Worm (Caenorhabditis elegans) whole organism, L3 larva: ENCODE data around the gene T21E8.5.

Experiments
- R02D3.7 ChIP-seq: fragments of 150-350 bp; optimal IDR thresholded peaks from 2 replicates; lab custom pipeline; 2014; ENCODE audit warnings: missing biosample characterization, missing genetic modification characterization
- ZK546.5 ChIP-seq: sonication (generic microtip); optimal IDR thresholded peaks from 2 replicates; lab custom pipeline; 2017; ENCODE audit warnings: missing biosample characterization, missing genetic modification characterization
- aly-2 ChIP-seq: fragments of 150-350 bp; optimal IDR thresholded peaks from 2 replicates; lab custom pipeline; 2014; ENCODE audit warnings: missing biosample characterization, missing genetic modification characterization
- ceh-16 ChIP-seq: sonication (generic microtip); optimal IDR thresholded peaks from 2 replicates; lab custom pipeline; 2017; ENCODE audit warnings: missing biosample characterization, missing genetic modification characterization
- ceh-82 ChIP-seq: fragments of 150-350 bp; optimal IDR thresholded peaks from 2 replicates; lab custom pipeline; 2014; ENCODE audit warnings: missing biosample characterization, missing genetic modification characterization
- ceh-9 ChIP-seq: sonication (generic microtip); optimal IDR thresholded peaks from 2 replicates; lab custom pipeline; 2018; ENCODE audit warnings: missing biosample characterization, missing genetic modification characterization
- daf-12 ChIP-seq: fragments of 150-350 bp; optimal IDR thresholded peaks from 2 replicates; lab custom pipeline; 2014; ENCODE audit warnings: missing biosample characterization, missing genetic modification reagents, missing genetic modification characterization
- egl-27 ChIP-seq: sonication (generic microtip); optimal IDR thresholded peaks from 4 replicates; lab custom pipeline; 2017; ENCODE audit warnings: missing biosample characterization, missing genetic modification reagents, missing genetic modification characterization
- egl-5 ChIP-seq: fragments of 150-350 bp; optimal IDR thresholded peaks from 2 replicates; lab custom pipeline; 2017; ENCODE audit warnings: missing biosample characterization, missing genetic modification reagents, missing genetic modification characterization, inconsistent platforms
- elt-1 ChIP-seq: fragments of 150-350 bp; optimal IDR thresholded peaks from 2 replicates; lab custom pipeline; 2014; ENCODE audit warnings: missing biosample characterization, missing genetic modification characterization
- elt-2 ChIP-seq: sonication (generic microtip); optimal IDR thresholded peaks from 2 replicates; lab custom pipeline; 2016; ENCODE audit warnings: missing genetic modification reagents, mild to moderate bottlenecking, missing genetic modification characterization, missing compliant biosample characterization
- fkh-10 ChIP-seq: sonication (generic microtip); optimal IDR thresholded peaks from 2 replicates; lab custom pipeline; 2017; ENCODE audit warnings: missing biosample characterization, missing genetic modification reagents, missing genetic modification characterization
- fkh-2 ChIP-seq: fragments of 150-350 bp; optimal IDR thresholded peaks from 2 replicates; lab custom pipeline; 2014; ENCODE audit warnings: missing biosample characterization, missing genetic modification reagents, missing genetic modification characterization
- fos-1 ChIP-seq: fragments of 150-350 bp; optimal IDR thresholded peaks from 2 replicates; lab custom pipeline; 2014; ENCODE audit warnings: missing biosample characterization, missing genetic modification characterization
- hmg-11 ChIP-seq: sonication (generic microtip); optimal IDR thresholded peaks from 2 replicates; lab custom pipeline; 2016; ENCODE audit warnings: missing genetic modification characterization, missing compliant biosample characterization
- lin-15B ChIP-seq: fragments of 150-350 bp; optimal IDR thresholded peaks from 2 replicates; lab custom pipeline; 2014; ENCODE audit warnings: missing biosample characterization, missing genetic modification characterization
- lin-39 ChIP-seq: fragments of 150-350 bp; optimal IDR thresholded peaks from 2 replicates; lab custom pipeline; 2018; ENCODE audit warnings: missing biosample characterization, missing genetic modification reagents, missing genetic modification characterization
- lsy-12 ChIP-seq: sonication (generic microtip); optimal IDR thresholded peaks from 2 replicates; lab custom pipeline; 2016; ENCODE audit warnings: mild to moderate bottlenecking, missing genetic modification characterization, missing compliant biosample characterization
- mdl-1 ChIP-seq: fragments of 150-350 bp; optimal IDR thresholded peaks from 2 replicates; lab custom pipeline; 2014; ENCODE audit warnings: missing biosample characterization, missing genetic modification characterization
- mml-1 ChIP-seq: fragments of 150-350 bp; sonication (generic microtip); optimal IDR thresholded peaks from 3 replicates; lab custom pipeline; 2014; ENCODE audit warnings: missing biosample characterization, missing genetic modification characterization
- nfya-1 ChIP-seq: sonication (generic microtip); optimal IDR thresholded peaks from 2 replicates; lab custom pipeline; 2017; ENCODE audit warnings: missing genetic modification characterization, mild to moderate bottlenecking, missing compliant biosample characterization, antibody characterized with exemption, moderate library complexity; ENCODE audit not compliant: insufficient read depth
- nhr-11 ChIP-seq: fragments of 150-350 bp; optimal IDR thresholded peaks from 2 replicates; lab custom pipeline; 2014; ENCODE audit warnings: missing biosample characterization, missing genetic modification characterization
- nhr-12 ChIP-seq: fragments of 150-350 bp; optimal IDR thresholded peaks from 2 replicates; lab custom pipeline; 2014; ENCODE audit warnings: missing biosample characterization, missing genetic modification characterization
- nhr-23 ChIP-seq: fragments of 150-350 bp; optimal IDR thresholded peaks from 2 replicates; lab custom pipeline; 2014; ENCODE audit warnings: missing biosample characterization, missing genetic modification reagents, missing genetic modification characterization
- nhr-28 ChIP-seq: fragments of 150-350 bp; optimal IDR thresholded peaks from 2 replicates; lab custom pipeline; 2014; ENCODE audit warnings: missing biosample characterization, missing genetic modification characterization
- nhr-43 ChIP-seq: sonication (generic microtip); optimal IDR thresholded peaks from 2 replicates; lab custom pipeline; 2016; ENCODE audit warnings: mild to moderate bottlenecking, missing genetic modification characterization, missing compliant biosample characterization; ENCODE audit not compliant: poor library complexity, severe bottlenecking
- nhr-67 ChIP-seq: fragments of 150-350 bp; optimal IDR thresholded peaks from 2 replicates; lab custom pipeline; 2014; ENCODE audit warnings: missing biosample characterization, missing genetic modification characterization
- nhr-77 ChIP-seq: fragments of 150-350 bp; optimal IDR thresholded peaks from 2 replicates; lab custom pipeline; 2014; ENCODE audit warnings: missing biosample characterization, missing genetic modification characterization
- pha-4 ChIP-seq: fragments of 150-350 bp; optimal IDR thresholded peaks from 2 replicates; lab custom pipeline; 2014; ENCODE audit warnings: missing biosample characterization, missing genetic modification reagents, missing genetic modification characterization
- pqm-1 ChIP-seq: fragments of 150-350 bp; optimal IDR thresholded peaks from 2 replicates; lab custom pipeline; 2017; ENCODE audit warnings: missing biosample characterization, missing genetic modification characterization, inconsistent platforms
- skn-1 ChIP-seq: fragments of 150-350 bp; optimal IDR thresholded peaks from 2 replicates; lab custom pipeline; 2014; ENCODE audit warnings: missing biosample characterization, missing genetic modification characterization
- snpc-4 ChIP-seq: fragments of 150-350 bp; optimal IDR thresholded peaks from 2 replicates; lab custom pipeline; 2014; ENCODE audit warnings: missing biosample characterization, missing genetic modification characterization
- unc-39 ChIP-seq: sonication (generic microtip); optimal IDR thresholded peaks from 4 replicates; lab custom pipeline; 2017; ENCODE audit warnings: missing biosample characterization, missing genetic modification characterization
- unc-62 ChIP-seq: fragments of 150-350 bp; sonication (generic microtip); optimal IDR thresholded peaks from 4 replicates; lab custom pipeline; 2014; ENCODE audit warnings: missing biosample characterization, missing genetic modification reagents, missing genetic modification characterization
- ztf-11 ChIP-seq: fragments of 150-350 bp; optimal IDR thresholded peaks from 2 replicates; lab custom pipeline; 2014; ENCODE audit warnings: missing biosample characterization, missing genetic modification characterization
- ztf-4 ChIP-seq: fragments of 150-350 bp; optimal IDR thresholded peaks from 2 replicates; lab custom pipeline; 2014; ENCODE audit warnings: missing biosample characterization, missing genetic modification characterization

The T21E8.5 gene

ce11 chrX:10880509-10880908, 5.5 kb upstream of the T21E8.5 start, which contains the start of gene T21E8.4:
T21E8.4 (plus strand) TSS chrX:10880809.
- no peak for TF ChIP-seq daf-12
- TF ChIP-seq nhr-67 (tag; lab: Kevin White, UChicago): no peak
- no peak for TF ChIP-seq ceh-9 (tag; lab: Kevin White, UChicago)
- TF ChIP-seq fkh-2 (tag; lab: Kevin White, UChicago): no peak
- no peak for TF ChIP-seq ceh-82 (tag; lab: Kevin White, UChicago)
- no peak for TF ChIP-seq unc-62 (GFP tag; lab: Kevin White, UChicago)
- no peak for TF ChIP-seq hmg-11 (tag; lab: Kevin White, UChicago)
- no peak for TF ChIP-seq egl-27
- TF ChIP-seq mdl-1: no peak
- no peak for TF ChIP-seq lin-39 (tag; lab: Kevin White, UChicago)
- TF ChIP-seq ZK546.5 (tag; lab: Kevin White, UChicago): no peak
- no peak for TF ChIP-seq ztf-11 (tag; lab: Kevin White, UChicago)
- no peak for TF ChIP-seq skn-1 (tag; lab: Kevin White, UChicago)
- TF ChIP-seq nhr-43 (tag; lab: Kevin White, UChicago): no peak
- no peak for TF ChIP-seq mml-1 (tag; lab: Kevin White, UChicago)
- TF ChIP-seq R02D3.7: no peak
- TF ChIP-seq nhr-23 (tag; lab: Kevin White, UChicago): no peak

ce11 chrX:10881984-10882383, 4.0 kb upstream of the T21E8.5 start, which contains the start of gene T21E8.6:
T21E8.6 (plus strand) TSS chrX:10882284.
- TF ChIP-seq nhr-28 (no peak), pha-4 (no peak), unc-39 (tag; lab: Kevin White, UChicago) (no peak), nhr-43 (tag; lab: Kevin White, UChicago) (no peak), fkh-2 (tag; lab: Kevin White, UChicago) (no peak), fkh-10 (GFP tag; lab: Kevin White, UChicago) (no peak), nhr-11 (no peak), skn-1 (tag; lab: Kevin White, UChicago) (no peak), ceh-16 (no peak), lsy-12 (tag; lab: Kevin White, UChicago) (no peak), elt-2 (tag; lab: Kevin White, UChicago) (no peak), aly-2 (no peak), ztf-4 (no peak), nfya-1 (tag; lab: Kevin White, UChicago) (no peak), ztf-11 (tag; lab: Kevin White, UChicago) (no peak), nhr-12 (tag; lab: Kevin White, UChicago) (no peak), R02D3.7 (no peak)

DNA sequence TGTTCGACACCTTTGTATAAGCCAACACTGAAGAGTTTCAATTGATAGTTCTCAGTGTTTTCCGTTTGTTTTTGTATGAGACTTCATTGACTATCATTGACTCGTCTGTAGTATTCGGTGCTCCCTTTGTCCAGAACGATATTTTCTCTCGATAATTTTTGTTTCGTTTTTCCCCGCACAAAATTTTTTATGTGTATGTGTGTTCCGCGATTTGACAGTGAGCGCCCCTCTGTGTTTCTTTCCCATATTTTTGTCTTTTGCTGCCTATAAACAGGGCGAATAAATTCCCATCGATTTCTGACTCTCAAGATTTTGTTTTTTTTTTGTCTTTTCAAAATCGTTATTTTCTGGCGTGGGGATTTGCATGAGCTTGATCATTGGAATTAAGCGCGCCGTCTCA, 2.8 kb upstream of the T21E8.5 start, which contains the start of gene T21E8.7:
TSS of gene T21E8.7 (plus strand) at position 301 of the 400 bp plus-strand sequence.
- TF ChIP-seq snpc-4 (tag; lab: Kevin White, UChicago) (no peak), nhr-12 (tag; lab: Kevin White, UChicago) (no peak), elt-2 (tag; lab: Kevin White, UChicago) (no peak), fos-1 (tag; lab: Kevin White, UChicago) (no peak), nfya-1 (tag; lab: Kevin White, UChicago) (no peak)

ce11 chrX:10888201-10888600, 2.2 kb downstream of the T21E8.5 start, which contains the start of gene F47B10.6:
F47B10.6 (plus strand) TSS chrX:10888501.
- TF ChIP-seq pqm-1 (tag; lab: Kevin White, UChicago): no peak
- no peak for TF ChIP-seq pha-4
- TF ChIP-seq nhr-23 (tag; lab: Kevin White, UChicago): no peak
- no peak for TF ChIP-seq lin-15B
- no peak for TF ChIP-seq lin-39 (tag; lab: Kevin White, UChicago)
- TF ChIP-seq ZK546.5 (tag; lab: Kevin White, UChicago): no peak
- TF ChIP-seq elt-1 (tag; lab: Kevin White, UChicago): no peak
- TF ChIP-seq unc-39 (tag; lab: Kevin White, UChicago): no peak
- TF ChIP-seq hmg-11 (tag; lab: Kevin White, UChicago): no peak
- no peak for TF ChIP-seq ztf-11 (tag; lab: Kevin White, UChicago)
- no peak for TF ChIP-seq mml-1 (tag; lab: Kevin White, UChicago)
- no peak for TF ChIP-seq snpc-4 (tag; lab: Kevin White, UChicago)
- no peak for TF ChIP-seq egl-5 (tag; lab: Kevin White, UChicago)
- TF ChIP-seq fkh-2 (tag; lab: Kevin White, UChicago): no peak
- no peak for TF ChIP-seq nhr-11
- TF ChIP-seq nhr-77 (tag; lab: Kevin White, UChicago): no peak
